Fruit fly (Drosophila melanogaster) whole organism, embryonic: ENCODE results near the gene CG7860.
A peak's percentile ranks its signal among the peaks of the same experiment; 100 is the strongest.

Experiments
- Atf3 ChIP-seq: fragments of 200-800 bp; sonication (Bioruptor generic); optimal IDR thresholded peaks from 3 replicates; lab custom pipeline; 2016; ENCODE audit warnings: missing biosample characterization, missing genetic modification characterization
- B-H1 ChIP-seq: fragments of 200-800 bp; sonication (Bioruptor generic); IDR thresholded peaks from 3 replicates; pipeline ENCODE4 v1.3.6; 2022; ENCODE audit warnings: missing biosample characterization, missing genetic modification characterization
- C15 ChIP-seq: fragments of 200-800 bp; sonication (Bioruptor generic); IDR thresholded peaks from 3 replicates; pipeline ENCODE4 v1.3.6; 2022; ENCODE audit warnings: missing biosample characterization, missing genetic modification characterization
- CG10209 ChIP-seq: fragments of 200-800 bp; sonication (Bioruptor generic); optimal IDR thresholded peaks from 3 replicates; lab custom pipeline; 2017; ENCODE audit warnings: missing biosample characterization, mild to moderate bottlenecking, missing genetic modification characterization, missing genetic modification reagents
- CG11085 ChIP-seq: fragments of 200-800 bp; sonication (Bioruptor generic); IDR thresholded peaks from 2 replicates; pipeline ENCODE4 v1.3.6; 2022; ENCODE audit warnings: missing biosample characterization, missing genetic modification characterization
- CG11093 ChIP-seq: fragments of 200-800 bp; sonication (Bioruptor generic); IDR thresholded peaks from 3 replicates; pipeline ENCODE4 v1.3.6; 2022; ENCODE audit warnings: missing biosample characterization, missing genetic modification characterization
- CG11247 ChIP-seq: fragments of 200-800 bp; sonication (Bioruptor generic); IDR thresholded peaks from 2 replicates; pipeline ENCODE4 v1.3.6; 2022; ENCODE audit warnings: missing biosample characterization, missing genetic modification characterization
- CG11504 ChIP-seq: fragments of 200-800 bp; sonication (Bioruptor generic); optimal IDR thresholded peaks from 3 replicates; lab custom pipeline; 2019; ENCODE audit warnings: missing biosample characterization, mild to moderate bottlenecking, missing genetic modification characterization, moderate library complexity
- CG12155 ChIP-seq: fragments of 200-800 bp; sonication (Bioruptor generic); optimal IDR thresholded peaks from 3 replicates; lab custom pipeline; 2016; ENCODE audit warnings: missing biosample characterization, missing genetic modification characterization
- CG13424 ChIP-seq: fragments of 200-800 bp; sonication (Bioruptor generic); optimal IDR thresholded peaks from 2 replicates; lab custom pipeline; 2019; ENCODE audit warnings: missing biosample characterization, mild to moderate bottlenecking, missing genetic modification characterization, moderate library complexity
- CG13894 ChIP-seq: fragments of 200-800 bp; sonication (Bioruptor generic); optimal IDR thresholded peaks from 3 replicates; lab custom pipeline; 2018; ENCODE audit warnings: missing biosample characterization, mild to moderate bottlenecking, missing genetic modification characterization, moderate library complexity
- CG14441 ChIP-seq: fragments of 200-800 bp; sonication (Bioruptor generic); IDR thresholded peaks from 2 replicates; pipeline ENCODE4 v1.3.6; 2022; ENCODE audit warnings: missing biosample characterization, missing genetic modification characterization
- CG1602 ChIP-seq: fragments of 200-800 bp; sonication (Bioruptor generic); optimal IDR thresholded peaks from 3 replicates; lab custom pipeline; 2016; ENCODE audit warnings: missing biosample characterization, missing genetic modification characterization
- CG1647 ChIP-seq: fragments of 200-800 bp; sonication (Bioruptor generic); optimal IDR thresholded peaks from 3 replicates; lab custom pipeline; 2016; ENCODE audit warnings: missing biosample characterization, missing genetic modification characterization
- CG2875 ChIP-seq: fragments of 200-800 bp; sonication (Bioruptor generic); optimal IDR thresholded peaks from 2 replicates; lab custom pipeline; 2017; ENCODE audit warnings: missing biosample characterization, mild to moderate bottlenecking, missing genetic modification characterization, missing genetic modification reagents
- CG3065 ChIP-seq: fragments of 200-800 bp; sonication (Bioruptor generic); optimal IDR thresholded peaks from 2 replicates; lab custom pipeline; 2016; ENCODE audit warnings: missing biosample characterization, missing genetic modification characterization
- CG31441 ChIP-seq: fragments of 200-800 bp; sonication (Bioruptor generic); IDR thresholded peaks from 2 replicates; pipeline ENCODE4 v1.3.6; 2022; ENCODE audit warnings: missing biosample characterization, missing genetic modification characterization
- CG33213 ChIP-seq: fragments of 200-800 bp; sonication (Bioruptor generic); optimal IDR thresholded peaks from 3 replicates; lab custom pipeline; 2016; ENCODE audit warnings: missing biosample characterization, missing genetic modification characterization
- CG3995 ChIP-seq: fragments of 200-800 bp; sonication (Bioruptor generic); optimal IDR thresholded peaks from 3 replicates; lab custom pipeline; 2016; ENCODE audit warnings: missing biosample characterization, missing genetic modification characterization
- CG43689 ChIP-seq: fragments of 200-800 bp; sonication (Bioruptor generic); IDR thresholded peaks from 2 replicates; pipeline ENCODE4 v1.3.6; 2022; ENCODE audit warnings: missing biosample characterization, missing genetic modification characterization
- CG6254 ChIP-seq: fragments of 200-800 bp; sonication (Bioruptor generic); optimal IDR thresholded peaks from 3 replicates; lab custom pipeline; 2017; ENCODE audit warnings: mild to moderate bottlenecking, missing biosample characterization, missing genetic modification reagents, missing genetic modification characterization
- CG6813 ChIP-seq: fragments of 200-800 bp; sonication (Bioruptor generic); optimal IDR thresholded peaks from 2 replicates; lab custom pipeline; 2017; ENCODE audit warnings: missing biosample characterization, missing genetic modification characterization, mild to moderate bottlenecking, moderate library complexity, missing genetic modification reagents
- CG7556 ChIP-seq: fragments of 200-800 bp; sonication (Bioruptor generic); optimal IDR thresholded peaks from 2 replicates; lab custom pipeline; 2017; ENCODE audit warnings: missing biosample characterization, mild to moderate bottlenecking, missing genetic modification characterization
- CG7786 ChIP-seq: fragments of 200-800 bp; sonication (Bioruptor generic); optimal IDR thresholded peaks from 2 replicates; lab custom pipeline; 2016; ENCODE audit warnings: missing biosample characterization, missing genetic modification characterization
- CG8290 ChIP-seq, 3 experiments: fragments of 200-800 bp; sonication (Bioruptor generic); optimal IDR thresholded peaks; 2 replicates each; lab custom pipeline; 2016 to 2019; ENCODE audit warnings: missing biosample characterization in 3 of 3, missing genetic modification characterization in 3 of 3, mild to moderate bottlenecking in 2 of 3, moderate library complexity in 1 of 3
- CG8359 ChIP-seq: fragments of 200-800 bp; sonication (Bioruptor generic); optimal IDR thresholded peaks from 2 replicates; lab custom pipeline; 2017; ENCODE audit warnings: missing biosample characterization, mild to moderate bottlenecking, missing genetic modification characterization, borderline replicate concordance
- CG8478 ChIP-seq: fragments of >200 bp; optimal IDR thresholded peaks from 2 replicates; lab custom pipeline; 2018
- CrebB ChIP-seq: fragments of 200-800 bp; sonication (Bioruptor generic); optimal IDR thresholded peaks from 3 replicates; lab custom pipeline; 2018; ENCODE audit warnings: missing biosample characterization, mild to moderate bottlenecking, missing genetic modification characterization
- D ChIP-seq, 2 experiments: fragments of 200-800 bp in 1 of 2; fragments of >200 bp in 1 of 2; sonication (Bioruptor generic) in 1 of 2; optimal IDR thresholded peaks; 2 replicates in 1 of 2; 3 replicates in 1 of 2; lab custom pipeline; 2017; ENCODE audit warnings: mild to moderate bottlenecking in 1 of 2, missing biosample characterization in 1 of 2, missing genetic modification characterization in 1 of 2, missing genetic modification reagents in 1 of 2
- Dbx ChIP-seq: fragments of 200-800 bp; sonication (Bioruptor generic); IDR thresholded peaks from 3 replicates; pipeline ENCODE4 v1.3.6; 2022; ENCODE audit warnings: missing biosample characterization, missing genetic modification characterization
- Dip3 ChIP-seq: fragments of 200-800 bp; sonication (Bioruptor generic); optimal IDR thresholded peaks from 3 replicates; lab custom pipeline; 2016; ENCODE audit warnings: missing biosample characterization, missing genetic modification characterization
- Doc3 ChIP-seq: fragments of 200-800 bp; sonication (Bioruptor generic); IDR thresholded peaks from 3 replicates; pipeline ENCODE4 v1.3.6; 2022; ENCODE audit warnings: missing biosample characterization, missing genetic modification characterization; ENCODE audit not compliant: partially characterized antibody
- HLHmδ ChIP-seq: fragments of 200-800 bp; sonication (Bioruptor generic); optimal IDR thresholded peaks from 2 replicates; lab custom pipeline; 2018; ENCODE audit warnings: missing biosample characterization, mild to moderate bottlenecking, missing genetic modification characterization, moderate library complexity
- Hr51 ChIP-seq, 2 experiments: fragments of 200-800 bp; sonication (Bioruptor generic); optimal IDR thresholded peaks; 2 replicates in 1 of 2; 3 replicates in 1 of 2; lab custom pipeline; 2016 to 2018; ENCODE audit warnings: missing biosample characterization in 2 of 2, missing genetic modification characterization in 2 of 2, mild to moderate bottlenecking in 1 of 2, moderate library complexity in 1 of 2
- Med ChIP-seq: fragments of 200-800 bp; sonication (Bioruptor generic); peaks from one replicate; lab custom pipeline; 2016; ENCODE audit warnings: missing biosample characterization, missing genetic modification characterization, mild to moderate bottlenecking, inconsistent platforms, moderate library complexity
- Rfx ChIP-seq: fragments of 200-800 bp; sonication (Bioruptor generic); IDR thresholded peaks from 2 replicates; pipeline ENCODE4 v1.3.6; 2022; ENCODE audit warnings: missing biosample characterization, missing genetic modification characterization
- Vsx1 ChIP-seq: fragments of 200-800 bp; sonication (Bioruptor generic); optimal IDR thresholded peaks from 2 replicates; lab custom pipeline; 2017; ENCODE audit warnings: missing biosample characterization, mild to moderate bottlenecking, missing genetic modification characterization, missing genetic modification reagents
- cas ChIP-seq: fragments of 200-800 bp; sonication (Bioruptor generic); IDR thresholded peaks from 2 replicates; pipeline ENCODE4 v1.3.6; 2022; ENCODE audit warnings: missing biosample characterization, missing genetic modification characterization
- dmrt11E ChIP-seq: fragments of 200-800 bp; sonication (Bioruptor generic); optimal IDR thresholded peaks from 3 replicates; lab custom pipeline; 2018; ENCODE audit warnings: missing biosample characterization, mild to moderate bottlenecking, missing genetic modification characterization, moderate library complexity
- en ChIP-seq: fragments of 200-800 bp; sonication (Bioruptor generic); optimal IDR thresholded peaks from 2 replicates; lab custom pipeline; 2016; ENCODE audit warnings: missing biosample characterization, missing genetic modification characterization
- eve ChIP-seq, 2 experiments: fragments of >200 bp; optimal IDR thresholded peaks; 2 replicates each; lab custom pipeline; 2017; ENCODE audit warnings: missing biosample characterization in 2 of 2, missing genetic modification characterization in 2 of 2
- ham ChIP-seq: fragments of 200-800 bp; sonication (Bioruptor generic); IDR thresholded peaks from 2 replicates; pipeline ENCODE4 v1.3.6; 2022; ENCODE audit warnings: missing biosample characterization, missing genetic modification characterization
- klu ChIP-seq: fragments of 200-800 bp; sonication (Bioruptor generic); IDR thresholded peaks from 2 replicates; pipeline ENCODE4 v1.3.6; 2022; ENCODE audit warnings: missing biosample characterization, missing genetic modification characterization
- kni ChIP-seq: fragments of 200-800 bp; sonication (Bioruptor generic); optimal IDR thresholded peaks from 3 replicates; lab custom pipeline; 2017; ENCODE audit warnings: mild to moderate bottlenecking, missing biosample characterization, missing genetic modification reagents, missing genetic modification characterization
- odd ChIP-seq: fragments of 200-800 bp; sonication (Bioruptor generic); optimal IDR thresholded peaks from 2 replicates; lab custom pipeline; 2017; ENCODE audit warnings: missing biosample characterization, mild to moderate bottlenecking, missing genetic modification characterization
- run ChIP-seq: fragments of 200-800 bp; sonication (Bioruptor generic); optimal IDR thresholded peaks from 3 replicates; lab custom pipeline; 2018; ENCODE audit warnings: missing biosample characterization, mild to moderate bottlenecking, missing genetic modification characterization
- sim ChIP-seq: fragments of 200-800 bp; sonication (Bioruptor generic); IDR thresholded peaks from 2 replicates; pipeline ENCODE4 v1.3.6; 2022; ENCODE audit warnings: missing biosample characterization, missing genetic modification characterization
- slp2 ChIP-seq: fragments of 200-800 bp; sonication (Bioruptor generic); optimal IDR thresholded peaks from 2 replicates; lab custom pipeline; 2016; ENCODE audit warnings: missing biosample characterization, missing genetic modification characterization
- ssp ChIP-seq: fragments of 200-800 bp; sonication (Bioruptor generic); IDR thresholded peaks from 2 replicates; pipeline ENCODE4 v1.3.6; 2022; ENCODE audit warnings: missing biosample characterization, missing genetic modification characterization
- unpg ChIP-seq: fragments of 200-800 bp; sonication (Bioruptor generic); optimal IDR thresholded peaks from 3 replicates; lab custom pipeline; 2018; ENCODE audit warnings: missing biosample characterization, mild to moderate bottlenecking, missing genetic modification characterization, moderate library complexity
- wek ChIP-seq: fragments of 200-800 bp; sonication (Bioruptor generic); optimal IDR thresholded peaks from 3 replicates; lab custom pipeline; 2018; ENCODE audit warnings: missing biosample characterization, mild to moderate bottlenecking, missing genetic modification characterization, moderate library complexity

CG7860 gene

dm6 chrX:15619631-15619960, 50.8 kb downstream of the CG7860 start (continued):
- TF ChIP-seq B-H1 (no peak), wek (GFP tag; lab: Kevin White, UChicago) (no peak), CG11247 (GFP tag; lab: Robert Waterston, UW) (no peak), CG43689 (GFP tag; lab: Robert Waterston, UW) (0 out of 2 replicates have a peak, but pooled peaks have one; percentile 2), en (GFP tag; lab: Kevin White, UChicago) (no peak), CG31441 (GFP tag; lab: Robert Waterston, UW) (no peak), Rfx (GFP tag; lab: Robert Waterston, UW) (no peak), eve (GFP tag; optimal IDR thresholded peaks at IDR 0.05; lab: Kevin White, UChicago) (no peak), Dbx (GFP tag; lab: Robert Waterston, UW) (no peak), Hr51 (GFP tag; optimal IDR thresholded peaks at IDR 0.05; lab: Kevin White, UChicago) (no peak), CG1602 (GFP tag; lab: Kevin White, UChicago) (no peak), run (tag; lab: Kevin White, UChicago) (peak; percentile 34), CG13894 (tag; lab: Kevin White, UChicago) (no peak), HLHmδ (GFP tag; lab: Kevin White, UChicago) (peak; percentile 78), CG6813 (no peak), kni (GFP tag; lab: Kevin White, UChicago) (peak; percentile 92), odd (no peak), CG11085 (no peak), CG11504 (peak; percentile 68), Dip3 (no peak), ssp (GFP tag; lab: Robert Waterston, UW) (no peak), Atf3 (GFP tag; lab: Kevin White, UChicago) (no peak), ham (GFP tag; lab: Robert Waterston, UW) (0 out of 2 replicates have a peak, but pooled peaks have one; percentile 1), Med (GFP tag; lab: Kevin White, UChicago) (no peak), dmrt11E (tag; lab: Kevin White, UChicago) (peak; percentile 2), cas (GFP tag; lab: Robert Waterston, UW) (no peak), slp2 (no peak), CG10209 (no peak), CG7556 (GFP tag; lab: Kevin White, UChicago) (peak; percentile 0), unpg (peak; percentile 18), CG3995 (GFP tag; lab: Kevin White, UChicago) (no peak), CG7786 (GFP tag; lab: Kevin White, UChicago) (no peak), CG12155 (GFP tag; lab: Kevin White, UChicago) (no peak), CG1647 (no peak), C15 (GFP tag; lab: Robert Waterston, UW) (no peak), CG6254 (GFP tag; lab: Kevin White, UChicago) (peak; percentile 30), CG8478 (lab: Kevin White, UChicago) (no peak), CG2875 (GFP tag; lab: Kevin White, UChicago) (no peak), CrebB (tag; lab: Kevin White, UChicago) (peak; percentile 1), CG8290 (GFP tag; optimal IDR thresholded peaks at IDR 0.05; lab: Kevin White, UChicago) (no peak), CG8290 (tag; optimal IDR thresholded peaks at IDR 0.05; lab: Kevin White, UChicago) (no peak), sim (GFP tag; lab: Robert Waterston, UW) (no peak), CG14441 (GFP tag; lab: Robert Waterston, UW) (no peak), CG13424 (no peak), CG33213 (GFP tag; lab: Kevin White, UChicago) (no peak), klu (GFP tag; lab: Robert Waterston, UW) (no peak), CG8359 (GFP tag; lab: Kevin White, UChicago) (peak; percentile 64), Vsx1 (peak; percentile 23), CG11093 (no peak), D (optimal IDR thresholded peaks at IDR 0.05; lab: Kevin White, UChicago) (no peak), D (GFP tag; optimal IDR thresholded peaks at IDR 0.05; lab: Kevin White, UChicago) (no peak), CG3065 (GFP tag; lab: Kevin White, UChicago) (no peak), Doc3 (GFP tag; lab: Robert Waterston, UW) (no peak)
